Worm (Caenorhabditis elegans) whole organism, L1 larva: Measurements from ENCODE around the gene pgp-5.

Experiments used
- C34B4.2 ChIP-seq: sonication (generic microtip); optimal IDR thresholded peaks from 2 replicates; lab custom pipeline; 2017; ENCODE audit warnings: mild to moderate bottlenecking, missing genetic modification characterization, missing compliant biosample characterization
- aha-1 ChIP-seq: fragments of 150-350 bp; optimal IDR thresholded peaks from 2 replicates; lab custom pipeline; 2014; ENCODE audit warnings: missing biosample characterization, missing genetic modification characterization
- alr-1 ChIP-seq: fragments of 200-800 bp; sonication (Bioruptor generic); optimal IDR thresholded peaks from 2 replicates; lab custom pipeline; 2018; ENCODE audit warnings: borderline replicate concordance, mild to moderate bottlenecking, missing genetic modification characterization, missing compliant biosample characterization
- ama-1 ChIP-seq: fragments of 150-350 bp; optimal IDR thresholded peaks from 2 replicates; lab custom pipeline; 2014
- ceh-8 ChIP-seq: fragments of 200-800 bp; sonication (Bioruptor generic); optimal IDR thresholded peaks from 2 replicates; lab custom pipeline; 2018; ENCODE audit warnings: mild to moderate bottlenecking, missing genetic modification characterization, moderate library complexity, missing compliant biosample characterization
- ces-1 ChIP-seq: fragments of 150-350 bp; optimal IDR thresholded peaks from 2 replicates; lab custom pipeline; 2014; ENCODE audit warnings: missing biosample characterization, missing genetic modification reagents, missing genetic modification characterization
- dpl-1 ChIP-seq, 3 experiments: fragments of 150-350 bp in 2 of 3; sonication (generic microtip) in 1 of 3; optimal IDR thresholded peaks; 2 replicates each; lab custom pipeline; 2014 to 2017; ENCODE audit warnings: missing biosample characterization in 3 of 3, missing genetic modification characterization in 3 of 3, missing genetic modification reagents in 3 of 3
- efl-1 ChIP-seq, 4 experiments: fragments of 150-350 bp; optimal IDR thresholded peaks in 3 of 4; peaks in 1 of 4; 1 replicate in 1 of 4; 2 replicates in 3 of 4; lab custom pipeline; 2014; ENCODE audit warnings: missing biosample characterization in 2 of 4, missing genetic modification characterization in 2 of 4, missing genetic modification reagents in 2 of 4
- egl-13 ChIP-seq: sonication (generic microtip); optimal IDR thresholded peaks from 2 replicates; lab custom pipeline; 2016; ENCODE audit warnings: missing genotype, missing genetic modification reagents, missing genetic modification characterization, missing compliant biosample characterization
- elt-2 ChIP-seq: sonication (generic microtip); optimal IDR thresholded peaks from 2 replicates; lab custom pipeline; 2016; ENCODE audit warnings: missing genetic modification characterization, mild to moderate bottlenecking, inconsistent platforms, missing compliant biosample characterization, missing genetic modification reagents
- fkh-10 ChIP-seq: sonication (generic microtip); optimal IDR thresholded peaks from 2 replicates; lab custom pipeline; 2017; ENCODE audit warnings: missing biosample characterization, missing genetic modification reagents, missing genetic modification characterization
- fkh-4 ChIP-seq: sonication (generic microtip); optimal IDR thresholded peaks from 2 replicates; lab custom pipeline; 2016; ENCODE audit warnings: missing compliant biosample characterization, missing genetic modification characterization, borderline replicate concordance
- grh-1 ChIP-seq: fragments of 200-800 bp; sonication (Bioruptor generic); IDR thresholded peaks from 2 replicates; pipeline ENCODE4 v1.3.6; 2022; ENCODE audit warnings: missing genetic modification reagents, missing genetic modification characterization, missing compliant biosample characterization
- hlh-4 ChIP-seq: sonication (generic microtip); optimal IDR thresholded peaks from 2 replicates; lab custom pipeline; 2016; ENCODE audit warnings: mild to moderate bottlenecking, missing genetic modification characterization, missing compliant biosample characterization
- hpl-2 ChIP-seq: fragments of 150-350 bp; optimal IDR thresholded peaks from 2 replicates; lab custom pipeline; 2014; ENCODE audit warnings: missing biosample characterization, missing genetic modification reagents, missing genetic modification characterization
- irx-1 ChIP-seq: sonication (generic microtip); optimal IDR thresholded peaks from 2 replicates; lab custom pipeline; 2016; ENCODE audit warnings: missing genetic modification characterization, missing compliant biosample characterization
- lin-13 ChIP-seq: fragments of 150-350 bp; optimal IDR thresholded peaks from 2 replicates; lab custom pipeline; 2014; ENCODE audit warnings: missing biosample characterization, missing genetic modification reagents, missing genetic modification characterization
- lin-14 ChIP-seq: fragments of 200-800 bp; sonication (Bioruptor generic); optimal IDR thresholded peaks from 2 replicates; lab custom pipeline; 2018; ENCODE audit warnings: mild to moderate bottlenecking, missing genetic modification characterization, moderate library complexity, missing compliant biosample characterization
- lin-15B ChIP-seq: fragments of 150-350 bp; sonication (generic microtip); optimal IDR thresholded peaks from 3 replicates; lab custom pipeline; 2014; ENCODE audit warnings: missing biosample characterization, missing genetic modification characterization
- lin-35 ChIP-seq, 2 experiments: fragments of 150-350 bp; optimal IDR thresholded peaks; 2 replicates each; lab custom pipeline; 2014; ENCODE audit warnings: missing biosample characterization in 2 of 2, missing genetic modification characterization in 2 of 2, missing genetic modification reagents in 2 of 2
- lin-39 ChIP-seq: fragments of 150-350 bp; optimal IDR thresholded peaks from 2 replicates; lab custom pipeline; 2014; ENCODE audit warnings: missing biosample characterization, missing genetic modification reagents, missing genetic modification characterization
- lsy-2 ChIP-seq, 2 experiments: fragments of 150-350 bp; optimal IDR thresholded peaks; 2 replicates each; lab custom pipeline; 2014; ENCODE audit warnings: missing biosample characterization in 2 of 2, missing genetic modification characterization in 2 of 2
- mep-1 ChIP-seq: fragments of 150-350 bp; optimal IDR thresholded peaks from 2 replicates; lab custom pipeline; 2014; ENCODE audit warnings: missing biosample characterization, missing genetic modification characterization
- nhr-19 ChIP-seq: fragments of 200-800 bp; sonication (Bioruptor generic); conservative IDR thresholded peaks from 2 replicates; pipeline ENCODE4 v1.3.6; 2022; ENCODE audit warnings: missing genetic modification characterization, missing compliant biosample characterization
- nhr-20 ChIP-seq: sonication (generic microtip); optimal IDR thresholded peaks from 2 replicates; lab custom pipeline; 2016; ENCODE audit warnings: mild to moderate bottlenecking, missing genetic modification characterization, missing compliant biosample characterization
- nhr-28 ChIP-seq: fragments of 150-350 bp; optimal IDR thresholded peaks from 2 replicates; lab custom pipeline; 2014; ENCODE audit warnings: missing biosample characterization, missing genetic modification characterization
- nhr-71 ChIP-seq: sonication (generic microtip); optimal IDR thresholded peaks from 2 replicates; lab custom pipeline; 2016; ENCODE audit warnings: mild to moderate bottlenecking, missing genetic modification characterization, moderate library complexity, missing compliant biosample characterization
- nhr-84 ChIP-seq: sonication (generic microtip); optimal IDR thresholded peaks from 2 replicates; lab custom pipeline; 2017; ENCODE audit warnings: missing biosample characterization, missing genetic modification characterization
- nhr-85 ChIP-seq: sonication (generic microtip); peaks from one replicate; lab custom pipeline; 2016; ENCODE audit warnings: missing genetic modification characterization, inconsistent platforms, missing compliant biosample characterization
- nhr-90 ChIP-seq: sonication (generic microtip); optimal IDR thresholded peaks from 2 replicates; lab custom pipeline; 2016; ENCODE audit warnings: mild to moderate bottlenecking, missing genetic modification characterization, missing compliant biosample characterization; ENCODE audit not compliant: poor library complexity
- pax-3 ChIP-seq: fragments of 200-800 bp; sonication (Bioruptor generic); optimal IDR thresholded peaks from 2 replicates; lab custom pipeline; 2018; ENCODE audit warnings: mild to moderate bottlenecking, missing genetic modification characterization, moderate library complexity, missing compliant biosample characterization
- rnt-1 ChIP-seq: sonication (generic microtip); optimal IDR thresholded peaks from 2 replicates; lab custom pipeline; 2016; ENCODE audit warnings: mild to moderate bottlenecking, missing genetic modification characterization, moderate library complexity, missing compliant biosample characterization
- skn-1 ChIP-seq: fragments of 150-350 bp; optimal IDR thresholded peaks from 2 replicates; lab custom pipeline; 2014; ENCODE audit warnings: missing biosample characterization, missing genetic modification characterization
- snu-23 ChIP-seq: sonication (generic microtip); optimal IDR thresholded peaks from 2 replicates; lab custom pipeline; 2016; ENCODE audit warnings: missing genetic modification characterization, missing compliant biosample characterization
- tbx-2 ChIP-seq: sonication (generic microtip); optimal IDR thresholded peaks from 2 replicates; lab custom pipeline; 2016; ENCODE audit warnings: missing genetic modification characterization, missing compliant biosample characterization
- unc-130 ChIP-seq: fragments of 150-350 bp; optimal IDR thresholded peaks from 2 replicates; lab custom pipeline; 2017; ENCODE audit warnings: missing biosample characterization, missing genetic modification characterization, inconsistent platforms
- vab-15 ChIP-seq: sonication (generic microtip); optimal IDR thresholded peaks from 2 replicates; lab custom pipeline; 2017; ENCODE audit warnings: missing genotype, mild to moderate bottlenecking, missing genetic modification characterization, missing compliant biosample characterization
- zip-4 ChIP-seq: fragments of 200-800 bp; sonication (Bioruptor generic); optimal IDR thresholded peaks from 2 replicates; lab custom pipeline; 2018; ENCODE audit warnings: mild to moderate bottlenecking, missing genetic modification characterization, moderate library complexity, missing compliant biosample characterization

pgp-5 gene

ce11 chrX:10862582-10862981 lies 3.5 kb upstream of the pgp-5 start:
- TF ChIP-seq hpl-2 (GFP tag; lab: Kevin White, UChicago) = no peak
- no peak for TF ChIP-seq nhr-28 (tag; lab: Kevin White, UChicago)
- TF ChIP-seq zip-4 (GFP tag; lab: Kevin White, UChicago) = no peak
- no peak for TF ChIP-seq vab-15 (tag; lab: Kevin White, UChicago)
- no peak for TF ChIP-seq lin-35 (GFP tag; optimal IDR thresholded peaks at IDR 0.05; lab: Kevin White, UChicago)
- no peak for TF ChIP-seq lin-14 (GFP tag; lab: Kevin White, UChicago)
- TF ChIP-seq nhr-71 (tag; lab: Kevin White, UChicago) = no peak
- no peak for TF ChIP-seq ceh-8 (GFP tag; lab: Kevin White, UChicago)
- no peak for TF ChIP-seq hlh-4 (tag; lab: Kevin White, UChicago)
- no peak for TF ChIP-seq dpl-1 (GFP tag; optimal IDR thresholded peaks at IDR 0.05; lab: Kevin White, UChicago)
- no peak for TF ChIP-seq ama-1 (lab: Kevin White, UChicago)
- TF ChIP-seq nhr-90 (tag; lab: Kevin White, UChicago) = no peak
- TF ChIP-seq fkh-4 (tag; lab: Kevin White, UChicago) = no peak

ce11 chrX:10861673-10862072 lies 2.6 kb upstream of the pgp-5 start:
- no peak for TF ChIP-seq ceh-8 (GFP tag; lab: Kevin White, UChicago)
- no peak for TF ChIP-seq efl-1 (optimal IDR thresholded peaks at IDR 0.05; lab: Kevin White, UChicago)
- TF ChIP-seq efl-1 (GFP tag; optimal IDR thresholded peaks at IDR 0.05 in 1 of 2; lab: Kevin White, UChicago) = peak in 1 of 2 experiments; percentile 33

- TF ChIP-seq alr-1 (tag; lab: Kevin White, UChicago) = no peak
- no peak for TF ChIP-seq tbx-2
- TF ChIP-seq grh-1 (GFP tag; lab: Robert Waterston, UW) = no peak
- TF ChIP-seq skn-1 = no peak
- TF ChIP-seq C34B4.2 (tag; lab: Kevin White, UChicago) = no peak
- no peak for TF ChIP-seq nhr-84 (tag; lab: Kevin White, UChicago)
- no peak for TF ChIP-seq nhr-71 (tag; lab: Kevin White, UChicago)
Observed at ce11 chrX:10859622-10860021, 525 bp upstream of the pgp-5 start.

ce11 chrX:10853271-10853670 lies 5.8 kb downstream of the pgp-5 start:
- no peak for TF ChIP-seq egl-13 (tag; lab: Kevin White, UChicago)
- peak; percentile 21 for TF ChIP-seq tbx-2
- TF ChIP-seq nhr-85 (tag; lab: Kevin White, UChicago) = no peak
- peak; percentile 59 for TF ChIP-seq unc-130 (tag; lab: Kevin White, UChicago)
- peak; percentile 80 for TF ChIP-seq rnt-1 (tag; lab: Kevin White, UChicago)
- peak; percentile 2 for TF ChIP-seq lin-13 (GFP tag; lab: Kevin White, UChicago)
- TF ChIP-seq lin-15B (tag; lab: Kevin White, UChicago) = no peak
- no peak for TF ChIP-seq lin-39 (tag; lab: Kevin White, UChicago)
- peak; percentile 81 for TF ChIP-seq lin-14 (GFP tag; lab: Kevin White, UChicago)
- TF ChIP-seq irx-1 (tag; lab: Kevin White, UChicago) = no peak
- TF ChIP-seq pax-3 (tag; lab: Kevin White, UChicago) = no peak
- peak in 1 of 2 experiments; percentile 44 for TF ChIP-seq lsy-2 (tag; optimal IDR thresholded peaks at IDR 0.05; lab: Kevin White, UChicago)
- TF ChIP-seq mep-1 (tag; lab: Kevin White, UChicago) = no peak
- no peak for TF ChIP-seq snu-23 (GFP tag; lab: Kevin White, UChicago)
- no peak for TF ChIP-seq elt-2
- TF ChIP-seq dpl-1 (GFP tag; optimal IDR thresholded peaks at IDR 0.05; lab: Kevin White, UChicago) = no peak
- TF ChIP-seq ces-1 (GFP tag; lab: Kevin White, UChicago) = no peak
- peak; percentile 78 for TF ChIP-seq nhr-71 (tag; lab: Kevin White, UChicago)
- TF ChIP-seq aha-1 (tag; lab: Kevin White, UChicago) = no peak
- TF ChIP-seq nhr-19 (GFP tag; lab: Robert Waterston, UW) = peak; percentile 41
- no peak for TF ChIP-seq fkh-10
- TF ChIP-seq nhr-20 = peak; percentile 31
- TF ChIP-seq efl-1 (optimal IDR thresholded peaks at IDR 0.05; lab: Kevin White, UChicago) = no peak
- peak in 1 of 2 experiments; percentile 13 for TF ChIP-seq efl-1 (GFP tag; optimal IDR thresholded peaks at IDR 0.05 in 1 of 2; lab: Kevin White, UChicago)
